Worm (Caenorhabditis elegans) whole organism, late embryonic: ENCODE results near the gene K06H7.2.

Experiments used
- C38D4.7 ChIP-seq: fragments of 200-800 bp; sonication (Bioruptor generic); optimal IDR thresholded peaks from 2 replicates; lab custom pipeline; 2018; ENCODE audit warnings: mild to moderate bottlenecking, missing genetic modification characterization, moderate library complexity, missing compliant biosample characterization
- K02D7.2 ChIP-seq: sonication (generic microtip); optimal IDR thresholded peaks from 2 replicates; lab custom pipeline; 2017; ENCODE audit warnings: mild to moderate bottlenecking, missing genetic modification characterization, missing compliant biosample characterization
- Y22D7AL.16 ChIP-seq: sonication (generic microtip); optimal IDR thresholded peaks from 2 replicates; lab custom pipeline; 2016; ENCODE audit warnings: missing genetic modification characterization, missing compliant biosample characterization
- ahr-1 ChIP-seq: sonication (generic microtip); optimal IDR thresholded peaks from 2 replicates; lab custom pipeline; 2016; ENCODE audit warnings: missing genetic modification characterization, missing compliant biosample characterization
- ceh-14 ChIP-seq: sonication (generic microtip); optimal IDR thresholded peaks from 2 replicates; lab custom pipeline; 2016; ENCODE audit warnings: missing genotype, missing genetic modification characterization, missing compliant biosample characterization
- ceh-2 ChIP-seq: sonication (generic microtip); optimal IDR thresholded peaks from 2 replicates; lab custom pipeline; 2016; ENCODE audit warnings: missing genotype, missing genetic modification characterization, missing compliant biosample characterization
- ceh-22 ChIP-seq: sonication (generic microtip); optimal IDR thresholded peaks from 2 replicates; lab custom pipeline; 2017; ENCODE audit warnings: missing biosample characterization, missing genetic modification characterization
- ceh-30 ChIP-seq: fragments of 150-350 bp; optimal IDR thresholded peaks from 2 replicates; lab custom pipeline; 2014; ENCODE audit warnings: missing biosample characterization, missing genetic modification characterization
- ceh-31 ChIP-seq: sonication (generic microtip); optimal IDR thresholded peaks from 2 replicates; lab custom pipeline; 2016; ENCODE audit warnings: missing genetic modification characterization, missing compliant biosample characterization
- ceh-34 ChIP-seq: sonication (generic microtip); optimal IDR thresholded peaks from 2 replicates; lab custom pipeline; 2016; ENCODE audit warnings: mild to moderate bottlenecking, missing genetic modification characterization, missing compliant biosample characterization
- ceh-45 ChIP-seq: fragments of 200-800 bp; sonication (Bioruptor generic); IDR thresholded peaks from 2 replicates; pipeline ENCODE4 v1.3.6; 2022; ENCODE audit warnings: missing genetic modification reagents, missing genetic modification characterization, missing compliant biosample characterization
- ceh-48 ChIP-seq: sonication (generic microtip); optimal IDR thresholded peaks from 2 replicates; lab custom pipeline; 2016; ENCODE audit warnings: missing genetic modification characterization, inconsistent platforms, missing compliant biosample characterization
- dmd-4 ChIP-seq: sonication (generic microtip); optimal IDR thresholded peaks from 2 replicates; lab custom pipeline; 2016; ENCODE audit warnings: borderline replicate concordance, missing genetic modification characterization, missing compliant biosample characterization
- dve-1 ChIP-seq: sonication (generic microtip); optimal IDR thresholded peaks from 2 replicates; lab custom pipeline; 2017; ENCODE audit warnings: antibody characterized with exemption, mild to moderate bottlenecking, missing genetic modification characterization, missing compliant biosample characterization
- elt-2 ChIP-seq: sonication (generic microtip); optimal IDR thresholded peaks from 2 replicates; lab custom pipeline; 2016; ENCODE audit warnings: missing genetic modification reagents, missing genetic modification characterization, missing compliant biosample characterization
- ets-4 ChIP-seq: sonication (generic microtip); optimal IDR thresholded peaks from 2 replicates; lab custom pipeline; 2016; ENCODE audit warnings: missing genetic modification characterization, missing compliant biosample characterization
- fkh-10 ChIP-seq: fragments of 150-350 bp; optimal IDR thresholded peaks from 2 replicates; lab custom pipeline; 2014; ENCODE audit warnings: missing biosample characterization, missing genetic modification reagents, missing genetic modification characterization
- fkh-6 ChIP-seq: sonication (generic microtip); optimal IDR thresholded peaks from 2 replicates; lab custom pipeline; 2016; ENCODE audit warnings: missing genetic modification characterization, missing compliant biosample characterization
- gmeb-2 ChIP-seq: sonication (generic microtip); optimal IDR thresholded peaks from 2 replicates; lab custom pipeline; 2016; ENCODE audit warnings: missing genetic modification characterization, inconsistent platforms, missing compliant biosample characterization
- hlh-13 ChIP-seq: fragments of 200-800 bp; sonication (Bioruptor generic); optimal IDR thresholded peaks from 2 replicates; lab custom pipeline; 2018; ENCODE audit warnings: mild to moderate bottlenecking, missing genetic modification characterization, missing compliant biosample characterization
- hlh-15 ChIP-seq: sonication (generic microtip); optimal IDR thresholded peaks from 2 replicates; lab custom pipeline; 2016; ENCODE audit warnings: missing genetic modification characterization, missing compliant biosample characterization
- hlh-6 ChIP-seq: sonication (generic microtip); optimal IDR thresholded peaks from 2 replicates; lab custom pipeline; 2016; ENCODE audit warnings: missing genotype, missing genetic modification characterization, missing compliant biosample characterization
- madf-2 ChIP-seq: sonication (generic microtip); optimal IDR thresholded peaks from 2 replicates; lab custom pipeline; 2017; ENCODE audit warnings: missing genetic modification characterization, missing compliant biosample characterization
- nhr-232 ChIP-seq: sonication (generic microtip); optimal IDR thresholded peaks from 2 replicates; lab custom pipeline; 2016; ENCODE audit warnings: missing genetic modification characterization, missing compliant biosample characterization
- npax-4 ChIP-seq: sonication (generic microtip); optimal IDR thresholded peaks from 2 replicates; lab custom pipeline; 2016; ENCODE audit warnings: missing genetic modification characterization, missing compliant biosample characterization
- odd-2 ChIP-seq: sonication (generic microtip); optimal IDR thresholded peaks from 2 replicates; lab custom pipeline; 2017; ENCODE audit warnings: antibody characterized with exemption, mild to moderate bottlenecking, missing genetic modification characterization, missing compliant biosample characterization
- pag-3 ChIP-seq: sonication (generic microtip); optimal IDR thresholded peaks from 2 replicates; lab custom pipeline; 2016; ENCODE audit warnings: missing compliant biosample characterization, missing genetic modification characterization, borderline replicate concordance
- pat-9 ChIP-seq: fragments of 200-800 bp; sonication (Bioruptor generic); optimal IDR thresholded peaks from 2 replicates; lab custom pipeline; 2018; ENCODE audit warnings: mild to moderate bottlenecking, missing genetic modification characterization, moderate library complexity, missing compliant biosample characterization
- pax-1 ChIP-seq: fragments of 150-350 bp; optimal IDR thresholded peaks from 2 replicates; lab custom pipeline; 2014; ENCODE audit warnings: missing biosample characterization, missing genetic modification characterization
- pros-1 ChIP-seq: fragments of 150-350 bp; optimal IDR thresholded peaks from 2 replicates; lab custom pipeline; 2014; ENCODE audit warnings: missing biosample characterization, missing genetic modification reagents, missing genetic modification characterization
- sox-2 ChIP-seq: fragments of 200-800 bp; sonication (Bioruptor generic); IDR thresholded peaks from 2 replicates; pipeline ENCODE4 v1.3.6; 2022; ENCODE audit warnings: missing genetic modification reagents, missing genetic modification characterization, missing compliant biosample characterization
- sox-4 ChIP-seq: sonication (generic microtip); optimal IDR thresholded peaks from 2 replicates; lab custom pipeline; 2017; ENCODE audit warnings: mild to moderate bottlenecking, missing genetic modification characterization, inconsistent platforms, missing compliant biosample characterization
- tbx-7 ChIP-seq: sonication (generic microtip); optimal IDR thresholded peaks from 2 replicates; lab custom pipeline; 2016; ENCODE audit warnings: missing genotype, missing genetic modification characterization, missing compliant biosample characterization
- ttx-3 ChIP-seq: sonication (generic microtip); optimal IDR thresholded peaks from 2 replicates; lab custom pipeline; 2016; ENCODE audit warnings: missing genetic modification reagents, missing genetic modification characterization, missing compliant biosample characterization
- unc-42 ChIP-seq: sonication (generic microtip); optimal IDR thresholded peaks from 2 replicates; lab custom pipeline; 2016; ENCODE audit warnings: missing genotype, missing genetic modification characterization, missing compliant biosample characterization
- unc-55 ChIP-seq: sonication (generic microtip); optimal IDR thresholded peaks from 2 replicates; lab custom pipeline; 2017; ENCODE audit warnings: missing biosample characterization, missing genetic modification reagents, missing genetic modification characterization
- unc-86 ChIP-seq: sonication (generic microtip); optimal IDR thresholded peaks from 2 replicates; lab custom pipeline; 2016; ENCODE audit warnings: missing genetic modification characterization, missing compliant biosample characterization

The K06H7.2 gene

DNA sequence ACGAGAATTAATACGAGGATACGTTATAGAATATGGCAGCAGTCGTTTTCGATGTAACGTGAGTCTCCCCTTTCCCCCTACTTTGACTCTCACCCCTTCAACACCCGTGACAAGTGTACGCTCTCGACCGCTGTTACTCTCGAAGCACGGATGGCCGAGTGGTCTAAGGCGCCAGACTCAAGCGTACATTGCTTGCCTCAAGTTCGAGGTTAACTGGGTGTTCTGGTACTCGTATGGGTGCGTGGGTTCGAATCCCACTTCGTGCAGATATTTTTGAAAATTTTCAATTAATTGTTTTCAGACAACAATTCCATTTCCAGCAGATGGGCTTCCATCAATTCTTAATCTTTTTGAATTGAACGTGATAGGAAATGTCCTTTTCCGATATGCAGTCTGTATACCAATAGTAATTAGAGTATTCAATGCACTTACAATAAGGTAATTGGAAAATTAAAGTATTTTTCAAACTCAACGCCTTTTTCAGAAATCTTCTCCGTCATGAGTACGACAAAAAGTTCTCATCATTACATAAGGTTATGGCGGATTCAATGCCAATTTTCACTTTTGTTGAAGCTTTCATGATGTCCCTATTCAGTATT lies 16.2 kb downstream of the K06H7.2 start (continued):
- TF ChIP-seq elt-2 (peak; percentile 70), gmeb-2 (peak; percentile 76), unc-86 (tag; lab: Kevin White, UChicago) (peak; percentile 33), pax-1 (tag; lab: Kevin White, UChicago) (no peak), pat-9 (tag; lab: Kevin White, UChicago) (peak; percentile 69), ceh-34 (peak; percentile 83), ceh-45 (GFP tag; lab: Robert Waterston, UW) (peak; percentile 53; the same call in 1 of the 2 replicates), ttx-3 (tag; lab: Kevin White, UChicago) (peak; percentile 66), C38D4.7 (GFP tag; lab: Kevin White, UChicago) (peak; percentile 72), madf-2 (tag; lab: Kevin White, UChicago) (peak; percentile 75), hlh-15 (tag; lab: Kevin White, UChicago) (peak; percentile 58), fkh-6 (tag; lab: Kevin White, UChicago) (peak; percentile 78), ets-4 (tag; lab: Kevin White, UChicago) (no peak), K02D7.2 (tag; lab: Kevin White, UChicago) (peak; percentile 28), ceh-31 (tag; lab: Kevin White, UChicago) (peak; percentile 52), dve-1 (tag; lab: Kevin White, UChicago) (peak; percentile 41), hlh-13 (GFP tag; lab: Kevin White, UChicago) (peak; percentile 18)

DNA sequence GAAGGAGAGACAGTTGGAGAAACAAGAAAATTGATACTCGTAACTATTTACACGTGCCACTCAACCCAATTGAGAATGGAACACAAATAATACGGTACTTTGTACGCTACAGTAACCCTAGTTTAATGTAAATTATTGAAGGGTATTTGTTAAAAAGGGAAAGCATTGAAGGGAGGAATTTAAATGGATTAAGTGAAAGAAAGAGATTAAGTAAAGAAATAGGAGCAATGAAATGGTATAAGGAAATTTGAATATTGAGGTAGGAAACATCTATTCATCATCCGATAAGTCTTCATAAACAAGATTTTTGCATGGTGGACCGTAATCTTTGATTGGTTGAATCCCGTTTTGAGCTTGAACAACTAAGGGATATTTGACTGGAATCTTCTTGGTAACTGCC lies 18.0 kb downstream of the K06H7.2 start:
- TF ChIP-seq Y22D7AL.16 (tag; lab: Kevin White, UChicago): no peak
- TF ChIP-seq fkh-10 (GFP tag; lab: Kevin White, UChicago): no peak
- no peak for TF ChIP-seq ceh-30 (tag; lab: Kevin White, UChicago)
- no peak for TF ChIP-seq hlh-6
- no peak for TF ChIP-seq ahr-1

DNA sequence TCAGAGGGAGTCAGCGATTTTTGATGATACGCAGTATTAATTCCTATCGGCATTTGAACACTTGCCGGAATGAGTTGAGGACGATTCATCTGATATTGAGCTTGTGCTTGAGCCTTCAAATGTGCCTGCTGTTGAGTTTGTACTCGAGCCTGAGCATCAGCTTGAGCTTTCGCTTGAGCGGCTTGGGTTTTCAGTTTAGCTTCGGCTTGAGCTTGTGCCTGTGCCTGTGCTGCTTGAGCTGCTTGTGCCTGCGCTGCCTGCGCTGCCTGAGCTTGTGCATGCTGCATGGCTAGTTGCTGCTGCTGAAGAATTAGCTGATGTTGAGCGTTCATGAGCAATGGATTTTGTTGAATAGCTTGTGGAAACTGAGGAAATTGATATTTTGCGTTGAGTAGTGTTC lies 22.5 kb downstream of the K06H7.2 start:
- no peak for TF ChIP-seq unc-55

DNA sequence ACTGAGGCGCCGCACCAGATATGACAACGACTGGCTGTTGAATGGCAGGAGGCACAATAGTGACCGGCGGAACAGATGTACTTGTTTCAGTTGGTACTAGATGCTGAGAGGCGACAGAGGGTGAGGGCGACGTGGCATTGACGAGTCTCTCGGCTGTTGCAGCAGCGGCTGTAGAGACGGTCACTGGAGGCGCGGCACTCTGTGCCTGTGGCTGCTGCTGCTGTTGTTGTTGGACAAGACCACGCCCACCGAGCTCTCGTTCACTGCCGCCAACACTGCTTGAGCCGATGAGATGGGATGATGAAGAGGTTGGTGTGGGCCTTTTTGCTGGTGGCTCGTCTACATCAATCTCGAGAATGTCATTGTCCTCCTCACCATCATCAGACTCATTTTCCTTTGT lies 23.8 kb downstream of the K06H7.2 start:
- TF ChIP-seq pros-1 (tag; lab: Kevin White, UChicago) (no peak), hlh-15 (tag; lab: Kevin White, UChicago) (no peak), pag-3 (tag; lab: Kevin White, UChicago) (no peak), ceh-48 (tag; lab: Kevin White, UChicago) (no peak), unc-86 (tag; lab: Kevin White, UChicago) (no peak), odd-2 (no peak), gmeb-2 (no peak), ceh-45 (GFP tag; lab: Robert Waterston, UW) (no peak), npax-4 (tag; lab: Kevin White, UChicago) (no peak), C38D4.7 (GFP tag; lab: Kevin White, UChicago) (no peak)

DNA sequence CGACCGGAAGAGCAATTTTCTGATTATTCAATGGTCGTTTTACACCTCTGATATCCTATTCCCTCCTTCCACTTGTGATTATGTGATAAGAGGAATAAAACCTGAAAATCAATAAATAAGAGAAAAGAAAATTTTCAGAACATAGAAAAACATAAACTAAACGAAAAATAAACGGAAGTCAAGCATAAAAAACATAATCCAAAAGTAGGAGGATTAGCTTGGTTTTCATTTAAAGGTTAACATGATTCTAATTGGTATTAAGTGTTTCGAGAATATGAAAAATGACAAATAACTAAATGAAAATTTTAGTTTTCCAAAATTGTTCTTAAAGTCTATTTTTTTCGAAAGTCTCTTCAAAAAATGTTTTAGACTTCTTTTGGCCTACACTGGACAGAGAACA lies 27.8 kb downstream of the K06H7.2 start, which contains the start of gene gei-8:
gei-8 (minus strand) TSS at position 101 of the 400 bp plus-strand sequence.
- TF ChIP-seq odd-2: no peak
- no peak for TF ChIP-seq ceh-48 (tag; lab: Kevin White, UChicago)
- TF ChIP-seq sox-4 (tag; lab: Kevin White, UChicago): no peak
- TF ChIP-seq nhr-232 (tag; lab: Kevin White, UChicago): no peak
- no peak for TF ChIP-seq ceh-14 (tag; lab: Kevin White, UChicago)
- TF ChIP-seq tbx-7 (tag; lab: Kevin White, UChicago): no peak

DNA sequence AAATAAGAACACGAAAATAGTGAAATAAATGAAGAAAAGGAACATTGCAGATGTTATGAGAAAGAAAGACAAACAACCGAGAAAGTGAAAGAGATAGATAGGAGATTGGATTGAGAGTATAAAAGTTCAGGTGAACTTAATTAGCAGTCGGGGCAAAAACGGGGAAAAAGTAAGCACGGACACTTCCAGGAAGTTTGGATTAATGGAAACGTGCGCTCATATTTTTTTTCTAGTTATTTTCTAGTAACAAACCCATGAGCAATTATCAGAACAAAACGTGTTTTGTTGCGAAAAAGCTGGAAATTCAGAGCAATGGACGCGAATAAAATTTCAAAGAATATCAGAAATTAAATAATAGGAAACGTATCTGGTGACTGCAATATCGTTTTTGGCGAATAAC lies 28.6 kb downstream of the K06H7.2 start:
- TF ChIP-seq ceh-22 (tag; lab: Kevin White, UChicago) (no peak), pat-9 (tag; lab: Kevin White, UChicago) (no peak), sox-2 (no peak), elt-2 (no peak), ets-4 (tag; lab: Kevin White, UChicago) (no peak), ttx-3 (tag; lab: Kevin White, UChicago) (no peak), unc-42 (tag; lab: Kevin White, UChicago) (no peak), dve-1 (tag; lab: Kevin White, UChicago) (no peak), ceh-2 (tag; lab: Kevin White, UChicago) (no peak), hlh-13 (GFP tag; lab: Kevin White, UChicago) (no peak), dmd-4 (tag; lab: Kevin White, UChicago) (no peak)
